Fruit fly (Drosophila melanogaster) whole organism, wandering third instar larva: ENCODE results near the gene Cpr67Fa2.

Experiments used
- Myc ChIP-seq: fragments of >200 bp; optimal IDR thresholded peaks from 2 replicates; lab custom pipeline; 2017
- lola ChIP-seq: fragments of >200 bp; optimal IDR thresholded peaks from 2 replicates; lab custom pipeline; 2017; ENCODE audit warnings: missing biosample characterization, missing genetic modification characterization
- usp ChIP-seq: fragments of >200 bp; optimal IDR thresholded peaks from 2 replicates; lab custom pipeline; 2017; ENCODE audit warnings: missing biosample characterization, missing genetic modification characterization

DNA sequence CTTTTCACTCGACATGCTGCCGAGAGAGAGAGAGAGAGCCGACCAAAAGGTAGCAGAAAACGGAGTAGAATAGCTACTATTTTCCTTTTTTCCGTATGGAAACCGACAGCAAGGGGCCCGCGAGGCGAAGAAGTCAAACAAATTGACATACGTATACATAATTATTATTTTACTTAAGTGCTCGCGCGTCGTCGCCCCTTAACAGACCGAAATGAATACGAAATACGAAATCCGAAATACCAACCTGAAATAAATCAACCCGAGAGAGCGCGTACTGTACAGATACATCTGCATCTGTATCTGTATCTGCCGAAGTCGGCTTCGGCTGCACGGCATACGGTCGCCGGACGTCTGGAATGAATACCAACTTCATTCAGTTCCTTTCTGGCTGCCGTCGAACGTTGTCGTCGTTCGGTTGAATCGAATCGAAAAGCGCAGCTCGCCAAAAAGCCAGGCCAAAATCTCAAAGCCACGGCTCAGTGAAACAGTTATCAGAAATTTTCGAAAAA, 33.9 kb upstream of the Cpr67Fa2 start:
- no peak for TF ChIP-seq Myc (lab: Kevin White, UChicago)
- no peak for TF ChIP-seq usp
- no peak for TF ChIP-seq lola (GFP tag; lab: Kevin White, UChicago)
